Fruit fly (Drosophila melanogaster) whole organism, embryonic: ENCODE data around the gene meigo.

Experiments used
- B-H2 ChIP-seq: fragments of 200-800 bp; sonication (Bioruptor generic); optimal IDR thresholded peaks from 2 replicates; lab custom pipeline; 2018; ENCODE audit warnings: missing biosample characterization, mild to moderate bottlenecking, missing genetic modification characterization
- CG10366 ChIP-seq: fragments of 200-800 bp; sonication (Bioruptor generic); IDR thresholded peaks from 2 replicates; pipeline ENCODE4 v1.3.6; 2022; ENCODE audit warnings: missing biosample characterization, missing genetic modification characterization
- CG10543 ChIP-seq: fragments of 200-800 bp; sonication (Bioruptor generic); optimal IDR thresholded peaks from 3 replicates; lab custom pipeline; 2017; ENCODE audit warnings: missing biosample characterization, mild to moderate bottlenecking, missing genetic modification characterization, moderate library complexity
- CG10565 ChIP-seq: fragments of 200-800 bp; sonication (Bioruptor generic); optimal IDR thresholded peaks from 3 replicates; lab custom pipeline; 2016; ENCODE audit warnings: missing biosample characterization, mild to moderate bottlenecking, missing genetic modification characterization
- CG11560 ChIP-seq: fragments of 200-800 bp; sonication (Bioruptor generic); IDR thresholded peaks from 3 replicates; pipeline ENCODE4 v1.3.6; 2022; ENCODE audit warnings: missing biosample characterization, missing genetic modification characterization
- CG12219 ChIP-seq: fragments of 200-800 bp; sonication (Bioruptor generic); optimal IDR thresholded peaks from 3 replicates; lab custom pipeline; 2018; ENCODE audit warnings: missing biosample characterization, mild to moderate bottlenecking, missing genetic modification characterization
- CG13287 ChIP-seq: fragments of 200-800 bp; sonication (Bioruptor generic); IDR thresholded peaks from 2 replicates; pipeline ENCODE4 v1.3.6; 2022; ENCODE audit warnings: missing biosample characterization, missing genetic modification characterization; ENCODE audit not compliant: partially characterized antibody
- CG14441 ChIP-seq: fragments of 200-800 bp; sonication (Bioruptor generic); IDR thresholded peaks from 2 replicates; pipeline ENCODE4 v1.3.6; 2022; ENCODE audit warnings: missing biosample characterization, missing genetic modification characterization
- CG14860 ChIP-seq: fragments of 200-800 bp; sonication (Bioruptor generic); IDR thresholded peaks from 3 replicates; pipeline ENCODE4 v1.3.6; 2022; ENCODE audit warnings: missing biosample characterization, missing genetic modification characterization; ENCODE audit not compliant: partially characterized antibody
- CG15514 ChIP-seq: fragments of 200-800 bp; sonication (Bioruptor generic); optimal IDR thresholded peaks from 3 replicates; lab custom pipeline; 2017; ENCODE audit warnings: missing biosample characterization, missing genetic modification characterization, mild to moderate bottlenecking, moderate library complexity, missing genetic modification reagents
- CG1647 ChIP-seq: fragments of 200-800 bp; sonication (Bioruptor generic); optimal IDR thresholded peaks from 3 replicates; lab custom pipeline; 2016; ENCODE audit warnings: missing biosample characterization, missing genetic modification characterization
- CG17385 ChIP-seq: fragments of 200-800 bp; sonication (Bioruptor generic); optimal IDR thresholded peaks from 3 replicates; lab custom pipeline; 2018; ENCODE audit warnings: missing biosample characterization, mild to moderate bottlenecking, missing genetic modification characterization
- CG1792 ChIP-seq: fragments of 200-800 bp; sonication (Bioruptor generic); optimal IDR thresholded peaks from 2 replicates; lab custom pipeline; 2016; ENCODE audit warnings: missing biosample characterization, missing genetic modification characterization
- CG18011 ChIP-seq: fragments of 200-800 bp; sonication (Bioruptor generic); optimal IDR thresholded peaks from 2 replicates; lab custom pipeline; 2017; ENCODE audit warnings: missing biosample characterization, missing genetic modification characterization, mild to moderate bottlenecking, moderate library complexity, missing genotype
- CG1832 ChIP-seq: fragments of 200-800 bp; sonication (Bioruptor generic); optimal IDR thresholded peaks from 2 replicates; lab custom pipeline; 2017; ENCODE audit warnings: missing biosample characterization, mild to moderate bottlenecking, missing genetic modification characterization, inconsistent platforms
- CG30403 ChIP-seq: fragments of 200-800 bp; sonication (Bioruptor generic); optimal IDR thresholded peaks from 3 replicates; lab custom pipeline; 2016; ENCODE audit warnings: missing biosample characterization, missing genetic modification characterization
- CG3281 ChIP-seq: fragments of 200-800 bp; sonication (Bioruptor generic); optimal IDR thresholded peaks from 3 replicates; lab custom pipeline; 2017; ENCODE audit warnings: missing biosample characterization, mild to moderate bottlenecking, missing genetic modification characterization
- CG6254 ChIP-seq: fragments of 200-800 bp; sonication (Bioruptor generic); optimal IDR thresholded peaks from 3 replicates; lab custom pipeline; 2017; ENCODE audit warnings: mild to moderate bottlenecking, missing biosample characterization, missing genetic modification reagents, missing genetic modification characterization
- CG6654 ChIP-seq: fragments of 200-800 bp; sonication (Bioruptor generic); optimal IDR thresholded peaks from 2 replicates; lab custom pipeline; 2017; ENCODE audit warnings: missing biosample characterization, mild to moderate bottlenecking, missing genetic modification characterization
- CG6813 ChIP-seq: fragments of 200-800 bp; sonication (Bioruptor generic); optimal IDR thresholded peaks from 2 replicates; lab custom pipeline; 2017; ENCODE audit warnings: missing biosample characterization, missing genetic modification characterization, mild to moderate bottlenecking, moderate library complexity, missing genetic modification reagents
- CG9876 ChIP-seq: fragments of 200-800 bp; sonication (Bioruptor generic); optimal IDR thresholded peaks from 2 replicates; lab custom pipeline; 2016; ENCODE audit warnings: missing biosample characterization, missing genetic modification characterization
- CG9932 ChIP-seq: fragments of 200-800 bp; sonication (Bioruptor generic); IDR thresholded peaks from 2 replicates; pipeline ENCODE4 v1.3.6; 2022; ENCODE audit warnings: missing biosample characterization, missing genetic modification characterization
- Deaf1 ChIP-seq: fragments of 200-800 bp; optimal IDR thresholded peaks from 3 replicates; lab custom pipeline; 2019; ENCODE audit warnings: missing biosample characterization, mild to moderate bottlenecking, missing genetic modification characterization, moderate library complexity
- Dip2 ChIP-seq: fragments of 200-800 bp; sonication (Bioruptor generic); IDR thresholded peaks from 2 replicates; pipeline ENCODE4 v1.3.6; 2022; ENCODE audit warnings: missing biosample characterization, missing genetic modification characterization
- Doc2 ChIP-seq: fragments of 200-800 bp; sonication (Bioruptor generic); IDR thresholded peaks from 2 replicates; pipeline ENCODE4 v1.3.6; 2022; ENCODE audit warnings: missing biosample characterization, missing genetic modification characterization
- Gug ChIP-seq: fragments of 200-800 bp; sonication (Bioruptor generic); IDR thresholded peaks from 4 replicates; pipeline ENCODE4 v1.3.6; 2022; ENCODE audit warnings: missing biosample characterization, missing genetic modification characterization
- HLHmδ ChIP-seq: fragments of 200-800 bp; sonication (Bioruptor generic); optimal IDR thresholded peaks from 2 replicates; lab custom pipeline; 2018; ENCODE audit warnings: missing biosample characterization, mild to moderate bottlenecking, missing genetic modification characterization, moderate library complexity
- Hsf ChIP-seq: fragments of 200-800 bp; sonication (Bioruptor generic); optimal IDR thresholded peaks from 3 replicates; lab custom pipeline; 2016; ENCODE audit warnings: missing biosample characterization, missing genetic modification characterization
- MBD-R2 ChIP-seq: fragments of 200-800 bp; sonication (Bioruptor generic); IDR thresholded peaks from 2 replicates; pipeline ENCODE4 v1.3.6; 2022; ENCODE audit warnings: missing biosample characterization, missing genetic modification characterization
- Nf-YC ChIP-seq: fragments of 200-800 bp; optimal IDR thresholded peaks from 3 replicates; lab custom pipeline; 2019; ENCODE audit warnings: missing biosample characterization, mild to moderate bottlenecking, missing genetic modification characterization, moderate library complexity
- Opbp ChIP-seq: fragments of 200-800 bp; sonication (Bioruptor generic); IDR thresholded peaks from 3 replicates; pipeline ENCODE4 v1.3.6; 2022; ENCODE audit warnings: missing biosample characterization, missing genetic modification characterization; ENCODE audit not compliant: partially characterized antibody
- Scr ChIP-seq: fragments of 200-800 bp; sonication (Bioruptor generic); IDR thresholded peaks from 2 replicates; pipeline ENCODE4 v1.3.6; 2022; ENCODE audit warnings: missing biosample characterization, missing genetic modification characterization; ENCODE audit not compliant: partially characterized antibody
- bbx ChIP-seq: fragments of 200-800 bp; sonication (Bioruptor generic); IDR thresholded peaks from 2 replicates; pipeline ENCODE4 v1.3.6; 2022; ENCODE audit warnings: missing biosample characterization, missing genetic modification characterization; ENCODE audit not compliant: partially characterized antibody
- bsh ChIP-seq, 2 experiments: fragments of 200-800 bp; sonication (Bioruptor generic); optimal IDR thresholded peaks; 2 replicates each; lab custom pipeline; 2017 to 2018; ENCODE audit warnings: mild to moderate bottlenecking in 2 of 2, missing biosample characterization in 2 of 2, missing genetic modification characterization in 2 of 2, moderate library complexity in 1 of 2
- cad ChIP-seq: fragments of >200 bp; optimal IDR thresholded peaks from 2 replicates; lab custom pipeline; 2017; ENCODE audit warnings: missing biosample characterization, missing genetic modification characterization
- da ChIP-seq: fragments of 200-800 bp; sonication (Bioruptor generic); optimal IDR thresholded peaks from 2 replicates; lab custom pipeline; 2016; ENCODE audit warnings: missing biosample characterization, missing genetic modification characterization
- dati ChIP-seq: fragments of 200-800 bp; sonication (Bioruptor generic); IDR thresholded peaks from 2 replicates; pipeline ENCODE4 v1.3.6; 2022; ENCODE audit warnings: missing biosample characterization, missing genetic modification characterization
- dpn ChIP-seq, 2 experiments: fragments of 200-800 bp; sonication (Bioruptor generic); optimal IDR thresholded peaks; 3 replicates each; lab custom pipeline; 2016; ENCODE audit warnings: missing biosample characterization in 2 of 2, missing genetic modification characterization in 2 of 2
- en ChIP-seq: fragments of 200-800 bp; sonication (Bioruptor generic); optimal IDR thresholded peaks from 2 replicates; lab custom pipeline; 2016; ENCODE audit warnings: missing biosample characterization, missing genetic modification characterization
- fd96Cb ChIP-seq: fragments of 200-800 bp; sonication (Bioruptor generic); optimal IDR thresholded peaks from 2 replicates; lab custom pipeline; 2018; ENCODE audit warnings: missing biosample characterization, mild to moderate bottlenecking, missing genetic modification characterization, moderate library complexity
- gfzf ChIP-seq: fragments of 200-800 bp; sonication (Bioruptor generic); optimal IDR thresholded peaks from 2 replicates; lab custom pipeline; 2016; ENCODE audit warnings: missing biosample characterization, mild to moderate bottlenecking, missing genetic modification characterization, moderate library complexity
- hbn ChIP-seq: fragments of 200-800 bp; sonication (Bioruptor generic); IDR thresholded peaks from 2 replicates; pipeline ENCODE4 v1.3.6; 2022; ENCODE audit warnings: missing biosample characterization, missing genetic modification characterization; ENCODE audit not compliant: partially characterized antibody
- kay ChIP-seq: fragments of 200-800 bp; sonication (Bioruptor generic); optimal IDR thresholded peaks from 2 replicates; lab custom pipeline; 2016; ENCODE audit warnings: missing biosample characterization, missing genetic modification characterization
- lilli ChIP-seq: fragments of 200-800 bp; sonication (Bioruptor generic); optimal IDR thresholded peaks from 3 replicates; lab custom pipeline; 2016; ENCODE audit warnings: missing biosample characterization, missing genetic modification characterization
- lmd ChIP-seq: fragments of 200-800 bp; sonication (Bioruptor generic); IDR thresholded peaks from 2 replicates; pipeline ENCODE4 v1.3.6; 2022; ENCODE audit warnings: missing biosample characterization, missing genetic modification characterization
- nau ChIP-seq: fragments of 200-800 bp; sonication (Bioruptor generic); optimal IDR thresholded peaks from 3 replicates; lab custom pipeline; 2017; ENCODE audit warnings: missing biosample characterization, mild to moderate bottlenecking, missing genetic modification characterization, missing genetic modification reagents
- pros ChIP-seq: fragments of 200-800 bp; sonication (Bioruptor generic); optimal IDR thresholded peaks from 3 replicates; lab custom pipeline; 2019; ENCODE audit warnings: missing biosample characterization, mild to moderate bottlenecking, missing genetic modification characterization, moderate library complexity
- run ChIP-seq: fragments of 200-800 bp; sonication (Bioruptor generic); optimal IDR thresholded peaks from 3 replicates; lab custom pipeline; 2018; ENCODE audit warnings: missing biosample characterization, mild to moderate bottlenecking, missing genetic modification characterization
- salm ChIP-seq: fragments of 200-800 bp; sonication (Bioruptor generic); optimal IDR thresholded peaks from 2 replicates; lab custom pipeline; 2018; ENCODE audit warnings: missing biosample characterization, mild to moderate bottlenecking, missing genetic modification characterization
- sug ChIP-seq: fragments of 200-800 bp; optimal IDR thresholded peaks from 2 replicates; lab custom pipeline; 2019; ENCODE audit warnings: missing biosample characterization, mild to moderate bottlenecking, missing genetic modification characterization, moderate library complexity
- zen2 ChIP-seq: fragments of 200-800 bp; sonication (Bioruptor generic); IDR thresholded peaks from 3 replicates; pipeline ENCODE4 v1.3.6; 2022; ENCODE audit warnings: missing biosample characterization, missing genetic modification characterization; ENCODE audit not compliant: partially characterized antibody

The meigo gene

DNA sequence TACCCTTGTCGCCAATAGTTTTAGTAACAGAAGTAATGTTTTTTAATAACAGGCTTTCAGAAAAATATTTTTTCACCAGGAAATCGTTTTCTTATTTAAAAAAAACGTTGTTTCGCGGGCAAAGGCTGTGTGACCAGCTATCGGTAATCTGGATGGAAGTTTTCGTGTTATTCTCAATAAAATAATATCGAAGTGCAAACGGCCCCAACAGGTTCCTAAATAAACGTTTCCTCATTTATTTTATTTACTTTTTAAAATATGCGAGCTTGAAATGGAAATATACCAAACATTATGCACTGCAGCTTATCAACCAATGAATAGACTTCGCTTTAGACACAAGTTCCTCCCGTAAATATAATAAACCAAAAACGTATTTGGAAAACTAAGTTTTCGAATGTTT is 8.0 kb upstream of the meigo start, which contains the start of gene Ice2 (continued):
- no peak for TF ChIP-seq lilli (GFP tag; lab: Kevin White, UChicago)
- no peak for TF ChIP-seq hbn (GFP tag; lab: Robert Waterston, UW)
- no peak for TF ChIP-seq CG6813
- TF ChIP-seq da (GFP tag; lab: Kevin White, UChicago) = no peak
- no peak for TF ChIP-seq CG9876 (GFP tag; lab: Kevin White, UChicago)
- no peak for TF ChIP-seq CG11560 (tag; lab: Robert Waterston, UW)
- TF ChIP-seq CG9932 (GFP tag; lab: Robert Waterston, UW) = no peak
- TF ChIP-seq Nf-YC = peak; percentile 2
- no peak for TF ChIP-seq en (GFP tag; lab: Kevin White, UChicago)
- TF ChIP-seq CG18011 (GFP tag; lab: Kevin White, UChicago) = no peak
- TF ChIP-seq CG6254 = no peak
- TF ChIP-seq Dip2 (GFP tag; lab: Robert Waterston, UW) = no peak
- peak; percentile 75 for TF ChIP-seq gfzf (GFP tag; lab: Kevin White, UChicago)
- TF ChIP-seq CG13287 (GFP tag; lab: Robert Waterston, UW) = peak; percentile 66
- no peak for TF ChIP-seq salm (tag; lab: Kevin White, UChicago)
- TF ChIP-seq fd96Cb = no peak
- no peak for TF ChIP-seq B-H2
- no peak for TF ChIP-seq bsh (GFP tag; optimal IDR thresholded peaks at IDR 0.05; lab: Kevin White, UChicago)
- no peak for TF ChIP-seq CG10366 (GFP tag; lab: Robert Waterston, UW)
- TF ChIP-seq Doc2 (GFP tag; lab: Robert Waterston, UW) = no peak
- no peak for TF ChIP-seq Hsf
- TF ChIP-seq kay (GFP tag; lab: Kevin White, UChicago) = no peak
- no peak for TF ChIP-seq dpn (GFP tag; optimal IDR thresholded peaks at IDR 0.05; lab: Kevin White, UChicago)
- TF ChIP-seq CG1647 (GFP tag; lab: Kevin White, UChicago) = no peak
- no peak for TF ChIP-seq pros
- TF ChIP-seq Deaf1 (tag; lab: Kevin White, UChicago) = no peak
- no peak for TF ChIP-seq CG6654 (GFP tag; lab: Kevin White, UChicago)
- TF ChIP-seq CG1832 (GFP tag; lab: Kevin White, UChicago) = no peak
- TF ChIP-seq HLHmδ (GFP tag; lab: Kevin White, UChicago) = no peak
- peak; percentile 21 for TF ChIP-seq sug (tag; lab: Kevin White, UChicago)
- no peak for TF ChIP-seq nau (GFP tag; lab: Kevin White, UChicago)
- TF ChIP-seq Opbp (GFP tag; lab: Robert Waterston, UW) = peak; percentile 62
- no peak for TF ChIP-seq dati (GFP tag; lab: Robert Waterston, UW)
- TF ChIP-seq CG15514 (GFP tag; lab: Kevin White, UChicago) = peak; percentile 92
- TF ChIP-seq run (tag; lab: Kevin White, UChicago) = no peak
- TF ChIP-seq CG14860 (GFP tag; lab: Robert Waterston, UW) = no peak
- TF ChIP-seq CG1792 = peak; percentile 42
- TF ChIP-seq CG12219 = no peak
- TF ChIP-seq Scr (GFP tag; lab: Robert Waterston, UW) = peak; percentile 35
- TF ChIP-seq MBD-R2 (GFP tag; lab: Robert Waterston, UW) = peak; percentile 57
- TF ChIP-seq lmd (GFP tag; lab: Robert Waterston, UW) = no peak
- TF ChIP-seq CG30403 = no peak
- TF ChIP-seq zen2 = no peak
- TF ChIP-seq CG17385 (GFP tag; lab: Kevin White, UChicago) = no peak
- no peak for TF ChIP-seq CG10543 (GFP tag; lab: Kevin White, UChicago)
- no peak for TF ChIP-seq cad
- no peak for TF ChIP-seq CG14441
- no peak for TF ChIP-seq CG10565 (GFP tag; lab: Kevin White, UChicago)
- peak; percentile 38; the same call in 1 of the 2 replicates for TF ChIP-seq bbx (GFP tag; lab: Robert Waterston, UW)
- TF ChIP-seq Gug (GFP tag; lab: Robert Waterston, UW) = no peak
- TF ChIP-seq CG3281 (GFP tag; lab: Kevin White, UChicago) = no peak
